Fruit fly (Drosophila melanogaster) whole organism, embryonic: ENCODE data around the gene ara.
A peak's percentile ranks its signal among the peaks of the same experiment; 100 is the strongest.

Experiments
- Atf6 ChIP-seq: fragments of 200-800 bp; sonication (Bioruptor generic); IDR thresholded peaks from 2 replicates; pipeline ENCODE4 v1.3.6; 2022; ENCODE audit warnings: missing biosample characterization, missing genetic modification characterization
- CG10147 ChIP-seq: fragments of 200-800 bp; sonication (Bioruptor generic); optimal IDR thresholded peaks from 2 replicates; lab custom pipeline; 2019; ENCODE audit warnings: missing biosample characterization, mild to moderate bottlenecking, missing genetic modification characterization, moderate library complexity
- CG10565 ChIP-seq: fragments of 200-800 bp; sonication (Bioruptor generic); optimal IDR thresholded peaks from 3 replicates; lab custom pipeline; 2016; ENCODE audit warnings: missing biosample characterization, mild to moderate bottlenecking, missing genetic modification characterization
- CG11504 ChIP-seq: fragments of 200-800 bp; sonication (Bioruptor generic); optimal IDR thresholded peaks from 3 replicates; lab custom pipeline; 2019; ENCODE audit warnings: missing biosample characterization, mild to moderate bottlenecking, missing genetic modification characterization, moderate library complexity
- CG11560 ChIP-seq: fragments of 200-800 bp; sonication (Bioruptor generic); IDR thresholded peaks from 3 replicates; pipeline ENCODE4 v1.3.6; 2022; ENCODE audit warnings: missing biosample characterization, missing genetic modification characterization
- CG12155 ChIP-seq: fragments of 200-800 bp; sonication (Bioruptor generic); optimal IDR thresholded peaks from 3 replicates; lab custom pipeline; 2016; ENCODE audit warnings: missing biosample characterization, missing genetic modification characterization
- CG1233 ChIP-seq: fragments of 200-800 bp; sonication (Bioruptor generic); optimal IDR thresholded peaks from 4 replicates; lab custom pipeline; 2018; ENCODE audit warnings: missing biosample characterization, mild to moderate bottlenecking, missing genetic modification characterization
- CG13894 ChIP-seq: fragments of 200-800 bp; sonication (Bioruptor generic); optimal IDR thresholded peaks from 3 replicates; lab custom pipeline; 2018; ENCODE audit warnings: missing biosample characterization, mild to moderate bottlenecking, missing genetic modification characterization, moderate library complexity
- CG14965 ChIP-seq: fragments of 200-800 bp; sonication (Bioruptor generic); optimal IDR thresholded peaks from 2 replicates; lab custom pipeline; 2016; ENCODE audit warnings: missing biosample characterization, missing genetic modification characterization, borderline replicate concordance
- CG1529 ChIP-seq: fragments of 200-800 bp; sonication (Bioruptor generic); optimal IDR thresholded peaks from 3 replicates; lab custom pipeline; 2018; ENCODE audit warnings: missing biosample characterization, missing genetic modification characterization
- CG17612 ChIP-seq: fragments of 200-800 bp; sonication (Bioruptor generic); IDR thresholded peaks from 2 replicates; pipeline ENCODE4 v1.3.6; 2022; ENCODE audit warnings: missing biosample characterization, missing genetic modification characterization
- CG18619 ChIP-seq: fragments of 200-800 bp; sonication (Bioruptor generic); optimal IDR thresholded peaks from 3 replicates; lab custom pipeline; 2017; ENCODE audit warnings: missing biosample characterization, mild to moderate bottlenecking, missing genetic modification characterization
- CG2199 ChIP-seq: fragments of 200-800 bp; sonication (Bioruptor generic); IDR thresholded peaks from 3 replicates; pipeline ENCODE4 v1.3.6; 2022; ENCODE audit warnings: missing biosample characterization, missing genetic modification characterization
- CG2875 ChIP-seq: fragments of 200-800 bp; sonication (Bioruptor generic); optimal IDR thresholded peaks from 2 replicates; lab custom pipeline; 2017; ENCODE audit warnings: missing biosample characterization, mild to moderate bottlenecking, missing genetic modification characterization, missing genetic modification reagents
- CG30020 ChIP-seq: fragments of 200-800 bp; optimal IDR thresholded peaks from 2 replicates; lab custom pipeline; 2019; ENCODE audit warnings: missing biosample characterization, mild to moderate bottlenecking, missing genetic modification characterization, moderate library complexity
- CG32532 ChIP-seq: fragments of 200-800 bp; sonication (Bioruptor generic); IDR thresholded peaks from 2 replicates; pipeline ENCODE4 v1.3.6; 2022; ENCODE audit warnings: missing biosample characterization, missing genetic modification characterization
- CG34376 ChIP-seq: fragments of 200-800 bp; sonication (Bioruptor generic); optimal IDR thresholded peaks from 2 replicates; lab custom pipeline; 2018; ENCODE audit warnings: missing biosample characterization, mild to moderate bottlenecking, missing genetic modification characterization
- CG4424 ChIP-seq: fragments of 200-800 bp; sonication (Bioruptor generic); optimal IDR thresholded peaks from 3 replicates; lab custom pipeline; 2016; ENCODE audit warnings: missing biosample characterization, missing genetic modification characterization
- CG4617 ChIP-seq: fragments of 200-800 bp; sonication (Bioruptor generic); optimal IDR thresholded peaks from 3 replicates; lab custom pipeline; 2016; ENCODE audit warnings: missing biosample characterization, missing genetic modification characterization, borderline replicate concordance
- CG6175 ChIP-seq: fragments of 200-800 bp; sonication (Bioruptor generic); IDR thresholded peaks from 3 replicates; pipeline ENCODE4 v1.3.6; 2022; ENCODE audit warnings: missing biosample characterization, missing genetic modification characterization
- CG6272 ChIP-seq: fragments of 200-800 bp; sonication (Bioruptor generic); IDR thresholded peaks from 2 replicates; pipeline ENCODE4 v1.3.6; 2022; ENCODE audit warnings: missing biosample characterization, missing genetic modification characterization
- CG7372 ChIP-seq: fragments of 200-800 bp; sonication (Bioruptor generic); IDR thresholded peaks from 2 replicates; pipeline ENCODE4 v1.3.6; 2022; ENCODE audit warnings: missing biosample characterization, missing genetic modification characterization
- CG8924 ChIP-seq: fragments of 200-800 bp; optimal IDR thresholded peaks from 3 replicates; lab custom pipeline; 2019; ENCODE audit warnings: missing biosample characterization, mild to moderate bottlenecking, missing genetic modification characterization, moderate library complexity
- Dp ChIP-seq: fragments of 200-800 bp; sonication (Bioruptor generic); optimal IDR thresholded peaks from 2 replicates; lab custom pipeline; 2018; ENCODE audit warnings: missing biosample characterization, mild to moderate bottlenecking, missing genetic modification characterization, moderate library complexity
- Elba2 ChIP-seq: fragments of 200-800 bp; sonication (Bioruptor generic); optimal IDR thresholded peaks from 3 replicates; lab custom pipeline; 2016; ENCODE audit warnings: missing biosample characterization, missing genetic modification characterization
- H2.0 ChIP-seq: fragments of 200-800 bp; sonication (Bioruptor generic); IDR thresholded peaks from 2 replicates; pipeline ENCODE4 v1.3.6; 2022; ENCODE audit warnings: missing biosample characterization, missing genetic modification characterization
- HLHmδ ChIP-seq: fragments of 200-800 bp; sonication (Bioruptor generic); optimal IDR thresholded peaks from 2 replicates; lab custom pipeline; 2018; ENCODE audit warnings: missing biosample characterization, mild to moderate bottlenecking, missing genetic modification characterization, moderate library complexity
- Jarid2 ChIP-seq: fragments of 200-800 bp; sonication (Bioruptor generic); optimal IDR thresholded peaks from 3 replicates; lab custom pipeline; 2017; ENCODE audit warnings: mild to moderate bottlenecking, missing biosample characterization, missing genetic modification reagents, missing genetic modification characterization
- Mad ChIP-seq: fragments of 200-800 bp; sonication (Bioruptor generic); optimal IDR thresholded peaks from 2 replicates; lab custom pipeline; 2016; ENCODE audit warnings: missing biosample characterization, missing genetic modification characterization
- Meics ChIP-seq: fragments of 200-800 bp; sonication (Bioruptor generic); optimal IDR thresholded peaks from 2 replicates; lab custom pipeline; 2017; ENCODE audit warnings: missing biosample characterization, mild to moderate bottlenecking, missing genetic modification characterization
- Mrtf ChIP-seq: fragments of 200-800 bp; sonication (Bioruptor generic); IDR thresholded peaks from 3 replicates; pipeline ENCODE4 v1.3.6; 2022; ENCODE audit warnings: missing biosample characterization, missing genetic modification characterization
- Nf-YB ChIP-seq: fragments of 200-800 bp; sonication (Bioruptor generic); optimal IDR thresholded peaks from 3 replicates; lab custom pipeline; 2019; ENCODE audit warnings: missing biosample characterization, mild to moderate bottlenecking, missing genetic modification characterization, moderate library complexity
- Oaz ChIP-seq: fragments of 200-800 bp; sonication (Bioruptor generic); IDR thresholded peaks from 2 replicates; pipeline ENCODE4 v1.3.6; 2022; ENCODE audit warnings: missing biosample characterization, missing genetic modification characterization
- TFAM ChIP-seq: fragments of 200-800 bp; sonication (Bioruptor generic); optimal IDR thresholded peaks from 2 replicates; lab custom pipeline; 2017; ENCODE audit warnings: missing biosample characterization, missing genetic modification characterization, inconsistent platforms
- abd-A ChIP-seq: fragments of 200-800 bp; sonication (Bioruptor generic); optimal IDR thresholded peaks from 3 replicates; lab custom pipeline; 2019; ENCODE audit warnings: missing biosample characterization, mild to moderate bottlenecking, missing genetic modification characterization, moderate library complexity
- ap ChIP-seq: fragments of 200-800 bp; sonication (Bioruptor generic); IDR thresholded peaks from 2 replicates; pipeline ENCODE4 v1.3.6; 2022; ENCODE audit warnings: missing biosample characterization, missing genetic modification characterization
- klu ChIP-seq: fragments of 200-800 bp; sonication (Bioruptor generic); IDR thresholded peaks from 2 replicates; pipeline ENCODE4 v1.3.6; 2022; ENCODE audit warnings: missing biosample characterization, missing genetic modification characterization
- kni ChIP-seq: fragments of 200-800 bp; sonication (Bioruptor generic); optimal IDR thresholded peaks from 3 replicates; lab custom pipeline; 2017; ENCODE audit warnings: mild to moderate bottlenecking, missing biosample characterization, missing genetic modification reagents, missing genetic modification characterization
- lmd ChIP-seq: fragments of 200-800 bp; sonication (Bioruptor generic); IDR thresholded peaks from 2 replicates; pipeline ENCODE4 v1.3.6; 2022; ENCODE audit warnings: missing biosample characterization, missing genetic modification characterization
- otp ChIP-seq: fragments of 200-800 bp; sonication (Bioruptor generic); IDR thresholded peaks from 3 replicates; pipeline ENCODE4, ENCODE4 v1.3.6; 2022; ENCODE audit warnings: missing biosample characterization, missing genetic modification characterization
- pfk ChIP-seq: fragments of 200-800 bp; sonication (Bioruptor generic); optimal IDR thresholded peaks from 2 replicates; lab custom pipeline; 2018; ENCODE audit warnings: missing biosample characterization, mild to moderate bottlenecking, missing genetic modification characterization, moderate library complexity
- psq ChIP-seq: fragments of 200-800 bp; sonication (Bioruptor generic); optimal IDR thresholded peaks from 2 replicates; lab custom pipeline; 2017; ENCODE audit warnings: missing biosample characterization, missing genetic modification characterization
- rib ChIP-seq: fragments of 200-800 bp; sonication (Bioruptor generic); IDR thresholded peaks from 2 replicates; pipeline ENCODE4 v1.3.6; 2022; ENCODE audit warnings: missing biosample characterization, missing genetic modification characterization
- run ChIP-seq: fragments of 200-800 bp; sonication (Bioruptor generic); optimal IDR thresholded peaks from 3 replicates; lab custom pipeline; 2018; ENCODE audit warnings: missing biosample characterization, mild to moderate bottlenecking, missing genetic modification characterization
- shn ChIP-seq: fragments of 200-800 bp; sonication (Bioruptor generic); optimal IDR thresholded peaks from 3 replicates; lab custom pipeline; 2016; ENCODE audit warnings: missing biosample characterization, missing genetic modification characterization
- slp2 ChIP-seq: fragments of 200-800 bp; sonication (Bioruptor generic); optimal IDR thresholded peaks from 2 replicates; lab custom pipeline; 2016; ENCODE audit warnings: missing biosample characterization, missing genetic modification characterization
- tio ChIP-seq: fragments of 200-800 bp; sonication (Bioruptor generic); optimal IDR thresholded peaks from 2 replicates; lab custom pipeline; 2017; ENCODE audit warnings: missing biosample characterization, missing genetic modification characterization, inconsistent platforms
- trem ChIP-seq: fragments of 200-800 bp; optimal IDR thresholded peaks from 3 replicates; lab custom pipeline; 2019; ENCODE audit warnings: missing biosample characterization, mild to moderate bottlenecking, missing genetic modification characterization, moderate library complexity
- vnd ChIP-seq: fragments of 200-800 bp; sonication (Bioruptor generic); IDR thresholded peaks from 3 replicates; pipeline ENCODE4 v1.3.6; 2022; ENCODE audit warnings: missing biosample characterization, missing genetic modification characterization; ENCODE audit not compliant: partially characterized antibody
- wdn ChIP-seq: fragments of 200-800 bp; sonication (Bioruptor generic); IDR thresholded peaks from 2 replicates; pipeline ENCODE4 v1.3.6; 2022; ENCODE audit warnings: missing biosample characterization, missing genetic modification characterization
- yki ChIP-seq: fragments of >200 bp; optimal IDR thresholded peaks from 3 replicates; lab custom pipeline; 2018

Gene ara

dm6 chr3L:12533392-12534070, 46.9 kb upstream of the ara start, which contains the start of the genes Tsf2 and CG34242 (continued):
- TF ChIP-seq CG8924 = peak; percentile 86
- TF ChIP-seq CG10147 = peak; percentile 76
- no peak for TF ChIP-seq HLHmδ (GFP tag; lab: Kevin White, UChicago)
- peak; percentile 91 for TF ChIP-seq CG11504 (tag; lab: Kevin White, UChicago)
- TF ChIP-seq Meics = peak; percentile 88
- no peak for TF ChIP-seq CG34376 (GFP tag; lab: Kevin White, UChicago)
- no peak for TF ChIP-seq TFAM (GFP tag; lab: Kevin White, UChicago)
- peak; percentile 84; the same call in 2 of the 3 replicates for TF ChIP-seq CG6175 (GFP tag; lab: Robert Waterston, UW)
- TF ChIP-seq Dp = peak; percentile 25
- peak; percentile 55 for TF ChIP-seq CG17612 (GFP tag; lab: Robert Waterston, UW)
- peak; percentile 72; the same call in 1 of the 3 replicates for TF ChIP-seq otp
- no peak for TF ChIP-seq CG1529 (GFP tag; lab: Kevin White, UChicago)
- peak; percentile 88 for TF ChIP-seq Oaz (GFP tag; lab: Robert Waterston, UW)
- TF ChIP-seq lmd (GFP tag; lab: Robert Waterston, UW) = peak; percentile 95
- peak; percentile 83 for TF ChIP-seq klu
- no peak for TF ChIP-seq kni
- TF ChIP-seq ap (GFP tag; lab: Robert Waterston, UW) = peak; percentile 94
- peak; percentile 1 for TF ChIP-seq CG12155
- TF ChIP-seq CG18619 (GFP tag; lab: Kevin White, UChicago) = no peak
- no peak for TF ChIP-seq yki
- TF ChIP-seq CG11560 = peak; percentile 87
- TF ChIP-seq wdn (GFP tag; lab: Robert Waterston, UW) = peak; percentile 62; the same call in 1 of the 2 replicates
- TF ChIP-seq rib = peak; percentile 72
- TF ChIP-seq CG2875 (GFP tag; lab: Kevin White, UChicago) = no peak
- TF ChIP-seq CG32532 (GFP tag; lab: Robert Waterston, UW) = peak; percentile 93
- no peak for TF ChIP-seq tio
- TF ChIP-seq vnd (GFP tag; lab: Robert Waterston, UW) = no peak
- TF ChIP-seq shn (GFP tag; lab: Kevin White, UChicago) = no peak
- TF ChIP-seq CG4617 (GFP tag; lab: Kevin White, UChicago) = peak; percentile 26
- no peak for TF ChIP-seq H2.0 (GFP tag; lab: Robert Waterston, UW)
- TF ChIP-seq CG10565 (GFP tag; lab: Kevin White, UChicago) = no peak
- TF ChIP-seq CG13894 (tag; lab: Kevin White, UChicago) = no peak
- no peak for TF ChIP-seq Elba2 (GFP tag; lab: Kevin White, UChicago)
- no peak for TF ChIP-seq run (tag; lab: Kevin White, UChicago)
- no peak for TF ChIP-seq CG1233
- no peak for TF ChIP-seq slp2 (GFP tag; lab: Kevin White, UChicago)
- peak; percentile 61; the same call in 1 of the 2 replicates for TF ChIP-seq CG7372
- TF ChIP-seq pfk (GFP tag; lab: Kevin White, UChicago) = no peak
- peak; percentile 87; the same call in 2 of the 3 replicates for TF ChIP-seq Mrtf (GFP tag; lab: Robert Waterston, UW)
- peak; percentile 88 for TF ChIP-seq trem (tag; lab: Kevin White, UChicago)
- peak; percentile 69 for TF ChIP-seq CG30020
- no peak for TF ChIP-seq CG2199
- TF ChIP-seq Atf6 (GFP tag; lab: Robert Waterston, UW) = peak; percentile 92
- TF ChIP-seq psq (GFP tag; lab: Kevin White, UChicago) = no peak
- TF ChIP-seq Jarid2 (GFP tag; lab: Kevin White, UChicago) = no peak
- no peak for TF ChIP-seq Mad (GFP tag; lab: Kevin White, UChicago)
- no peak for TF ChIP-seq Nf-YB
- TF ChIP-seq CG4424 (GFP tag; lab: Kevin White, UChicago) = peak; percentile 69
- TF ChIP-seq CG6272 = peak; percentile 91
- TF ChIP-seq CG14965 (GFP tag; lab: Kevin White, UChicago) = no peak
- TF ChIP-seq abd-A (tag; lab: Kevin White, UChicago) = no peak
